Fruit fly (Drosophila melanogaster): Measurements from ENCODE around the gene Cyp6d5.

The Cyp6d5 gene

DNA sequence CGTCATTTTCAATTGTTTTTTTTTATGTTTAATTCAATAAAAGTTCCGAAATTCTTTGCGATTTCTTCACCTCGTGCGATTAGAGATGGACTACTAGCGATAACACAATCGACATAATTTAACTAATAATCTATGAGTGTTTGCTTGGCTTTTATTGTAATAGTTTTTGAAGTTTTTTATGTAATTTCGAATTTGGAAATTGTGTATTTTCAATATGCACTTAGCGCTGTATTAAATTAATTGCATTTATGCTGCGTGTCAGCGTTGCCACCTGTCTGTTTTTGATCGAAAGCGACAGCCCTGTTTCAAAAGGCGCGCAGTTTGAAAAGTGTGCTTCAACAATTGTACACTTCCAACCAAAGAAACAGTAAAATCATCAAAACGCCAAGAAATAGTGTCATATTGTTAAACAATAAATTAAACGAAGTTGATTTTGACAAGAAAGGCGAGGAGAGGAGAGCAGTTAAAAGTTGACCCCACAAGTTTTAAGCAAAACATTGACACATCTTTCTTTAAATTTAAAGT is 7.0 kb downstream of the Cyp6d5 start, which contains the start of gene CG9922 (continued):
- TF ChIP-seq NfI (GFP tag; optimal IDR thresholded peaks at IDR 0.05) (peak; percentile 36), chif (GFP tag; optimal IDR thresholded peaks at IDR 0.05) (peak; percentile 44 to 59), CG1603 (tag; optimal IDR thresholded peaks at IDR 0.05) (peak; percentile 61), Side (GFP tag; optimal IDR thresholded peaks at IDR 0.05) (peak; percentile 46), slbo (GFP tag; IDR thresholded peaks at IDR 0.05) (peak; percentile 52; the same call in 1 of the 2 replicates), E2f1 (GFP tag; IDR thresholded peaks at IDR 0.05) (no peak), grau (tag; optimal IDR thresholded peaks at IDR 0.05) (peak; percentile 54), CG8765 (GFP tag; IDR thresholded peaks at IDR 0.05) (no peak), CG16815 (GFP tag; optimal IDR thresholded peaks at IDR 0.05) (no peak), CG11504 (tag; optimal IDR thresholded peaks at IDR 0.05) (peak; percentile 59), zen2 (GFP tag; IDR thresholded peaks at IDR 0.05; ENCODE audit: partially characterized antibody) (no peak; the same call in 2 of the 3 replicates), mirr (GFP tag; optimal IDR thresholded peaks at IDR 0.05) (no peak), Hmx (GFP tag; optimal IDR thresholded peaks at IDR 0.05) (peak; percentile 13), gfzf (GFP tag; optimal IDR thresholded peaks at IDR 0.05) (peak; percentile 43), br (optimal IDR thresholded peaks at IDR 0.05) (no peak), CG8089 (GFP tag; optimal IDR thresholded peaks at IDR 0.05) (peak; percentile 46), CG10565 (GFP tag; optimal IDR thresholded peaks at IDR 0.05) (no peak), Xrp1 (GFP tag; IDR thresholded peaks at IDR 0.05) (peak; percentile 63), ftz-f1 (GFP tag; optimal IDR thresholded peaks at IDR 0.05) (peak; percentile 19), CG4617 (GFP tag; optimal IDR thresholded peaks at IDR 0.05; ENCODE audit: borderline replicate concordance) (peak; percentile 67), slou (GFP tag; optimal IDR thresholded peaks at IDR 0.05) (no peak), CG3407 (GFP tag; optimal IDR thresholded peaks at IDR 0.05) (peak; percentile 7), CG6791 (GFP tag; IDR thresholded peaks at IDR 0.05; ENCODE audit: partially characterized antibody) (peak; percentile 62; the same call in 2 of the 3 replicates), Deaf1 (tag; optimal IDR thresholded peaks at IDR 0.05) (peak; percentile 51), CG10147 (GFP tag; optimal IDR thresholded peaks at IDR 0.05) (peak; percentile 43), CG30020 (tag; optimal IDR thresholded peaks at IDR 0.05) (peak; percentile 61), CG32772 (GFP tag; IDR thresholded peaks at IDR 0.05) (no peak), TFAM (GFP tag; optimal IDR thresholded peaks at IDR 0.05) (no peak), vnd (GFP tag; IDR thresholded peaks at IDR 0.05; ENCODE audit: partially characterized antibody) (no peak), fd64A (GFP tag; optimal IDR thresholded peaks at IDR 0.05) (no peak), CG12155 (GFP tag; optimal IDR thresholded peaks at IDR 0.05) (peak; percentile 39), crc (GFP tag; optimal IDR thresholded peaks at IDR 0.05) (no peak), zfh1 (GFP tag; IDR thresholded peaks at IDR 0.05) (peak; percentile 66; the same call in 2 of the 3 replicates), unpg (GFP tag; optimal IDR thresholded peaks at IDR 0.05) (peak; percentile 28), CG4360 (GFP tag; IDR thresholded peaks at IDR 0.05) (no peak), CG12744 (GFP tag; optimal IDR thresholded peaks at IDR 0.05) (peak; percentile 23), pfk (GFP tag; optimal IDR thresholded peaks at IDR 0.05) (no peak), CG8290 (GFP tag; optimal IDR thresholded peaks at IDR 0.05) (no peak), CG8290 (tag; optimal IDR thresholded peaks at IDR 0.05) (peak in 1 of 2 experiments; percentile 15), sisA (GFP tag; IDR thresholded peaks at IDR 0.05) (no peak), CG6175 (GFP tag; IDR thresholded peaks at IDR 0.05) (no peak), odd (GFP tag; optimal IDR thresholded peaks at IDR 0.05) (no peak), CG11723 (GFP tag; optimal IDR thresholded peaks at IDR 0.05) (no peak), CG10321 (GFP tag; IDR thresholded peaks at IDR 0.05) (no peak), CG34376 (GFP tag; optimal IDR thresholded peaks at IDR 0.05) (peak; percentile 65), Antp (GFP tag; optimal IDR thresholded peaks at IDR 0.05) (peak; percentile 62), CG12942 (GFP tag; optimal IDR thresholded peaks at IDR 0.05) (peak; percentile 21), CG6765 (GFP tag; optimal IDR thresholded peaks at IDR 0.05) (no peak), CG16863 (GFP tag; optimal IDR thresholded peaks at IDR 0.05) (peak; percentile 29), cas (GFP tag; IDR thresholded peaks at IDR 0.05) (no peak), sima (GFP tag; optimal IDR thresholded peaks at IDR 0.05) (no peak), ac (GFP tag; optimal IDR thresholded peaks at IDR 0.05) (no peak)

Measured in whole organism, embryonic.